Fruit fly (Drosophila melanogaster): Measurements from ENCODE around the gene gzl.

DNA sequence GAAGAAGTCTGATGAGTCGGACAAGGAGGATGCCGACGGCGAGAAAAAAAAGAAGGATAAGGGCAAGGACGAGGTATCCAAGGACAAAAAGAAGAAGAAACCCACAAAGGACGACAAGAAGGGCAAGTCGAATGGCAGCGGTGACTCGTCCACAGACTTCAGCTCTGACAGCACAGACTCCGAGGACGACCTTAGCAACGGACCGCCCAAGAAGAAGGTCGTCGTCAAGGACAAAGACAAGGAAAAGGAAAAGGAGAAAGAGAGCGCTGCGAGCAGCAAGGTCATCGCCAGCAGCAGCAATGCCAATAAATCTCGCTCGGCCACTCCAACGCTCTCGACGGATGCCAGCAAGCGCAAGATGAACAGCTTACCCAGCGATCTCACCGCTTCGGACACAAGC, 930 bp upstream of the gzl start:
- TF ChIP-seq CG12768 (GFP tag; optimal IDR thresholded peaks at IDR 0.05) (no peak), CG33017 (tag; optimal IDR thresholded peaks at IDR 0.05) (no peak), Mnt (GFP tag; optimal IDR thresholded peaks at IDR 0.05) (no peak), CG5204 (GFP tag; optimal IDR thresholded peaks at IDR 0.05) (no peak), cic (GFP tag; optimal IDR thresholded peaks at IDR 0.05) (no peak), CG1620 (GFP tag; optimal IDR thresholded peaks at IDR 0.05) (no peak), Clk (GFP tag; optimal IDR thresholded peaks at IDR 0.05) (no peak), CG11617 (GFP tag; optimal IDR thresholded peaks at IDR 0.05) (no peak), kay (GFP tag; ENCODE audit: borderline replicate concordance) (no peak), pad (GFP tag; optimal IDR thresholded peaks at IDR 0.05) (no peak)
